Worm (Caenorhabditis elegans) whole organism, L4/young adult: ENCODE results near the gene citk-2.

ENCODE experiments used
- W03F9.2 ChIP-seq: fragments of 150-350 bp; optimal IDR thresholded peaks from 2 replicates; lab custom pipeline; 2014; ENCODE audit warnings: missing biosample characterization, missing genetic modification characterization
- him-1 ChIP-seq: sonication (generic microtip); optimal IDR thresholded peaks from 2 replicates; lab custom pipeline; 2016; ENCODE audit warnings: missing genotype, missing genetic modification reagents, missing genetic modification characterization, missing compliant biosample characterization

DNA sequence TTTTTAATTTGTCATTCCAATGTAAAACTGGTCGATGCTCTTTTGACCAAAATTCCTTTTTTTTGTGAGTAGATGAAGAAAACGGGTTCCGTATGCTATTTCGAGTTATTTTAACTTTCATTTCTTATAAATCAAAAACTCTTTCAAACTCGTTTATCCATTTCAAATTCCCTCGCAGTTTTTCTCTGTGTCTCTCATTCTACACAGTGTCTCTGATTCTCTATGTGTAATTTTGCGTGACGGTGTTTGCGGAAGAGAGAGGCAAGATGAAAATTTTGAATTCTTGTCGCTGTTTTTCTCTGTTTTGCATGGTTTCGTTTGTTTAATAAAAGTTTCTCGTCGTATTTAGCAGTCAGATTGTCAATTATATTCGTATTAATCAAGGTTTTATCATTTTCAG lies at the start of gene citk-2:
- TF ChIP-seq W03F9.2 (no peak), him-1 (tag; lab: Kevin White, UChicago) (no peak)
